Fruit fly (Drosophila melanogaster) whole organism, embryonic: ENCODE measurements around the gene CG5793.

Source experiments
- ATbp ChIP-seq: fragments of 200-800 bp; sonication (Bioruptor generic); optimal IDR thresholded peaks from 2 replicates; lab custom pipeline; 2017; ENCODE audit warnings: missing biosample characterization, mild to moderate bottlenecking, missing genetic modification characterization, missing genetic modification reagents
- Abd-B ChIP-seq: fragments of 200-800 bp; sonication (Bioruptor generic); optimal IDR thresholded peaks from 2 replicates; lab custom pipeline; 2018; ENCODE audit warnings: missing biosample characterization, mild to moderate bottlenecking, missing genetic modification characterization, moderate library complexity
- Ada2b ChIP-seq: fragments of 200-800 bp; sonication (Bioruptor generic); IDR thresholded peaks from 2 replicates; pipeline ENCODE4 v1.3.6; 2022; ENCODE audit warnings: missing biosample characterization, missing genetic modification characterization
- Aef1 ChIP-seq: fragments of 200-800 bp; sonication (Bioruptor generic); IDR thresholded peaks from 3 replicates; pipeline ENCODE4 v1.3.6; 2022; ENCODE audit warnings: missing biosample characterization, missing genetic modification characterization
- BEAF-32 ChIP-seq: fragments of 200-800 bp; sonication (Bioruptor generic); optimal IDR thresholded peaks from 3 replicates; lab custom pipeline; 2017; ENCODE audit warnings: missing biosample characterization, missing genetic modification characterization, mild to moderate bottlenecking, moderate library complexity, missing genetic modification reagents
- CG11504 ChIP-seq: fragments of 200-800 bp; sonication (Bioruptor generic); optimal IDR thresholded peaks from 3 replicates; lab custom pipeline; 2019; ENCODE audit warnings: missing biosample characterization, mild to moderate bottlenecking, missing genetic modification characterization, moderate library complexity
- CG13123 ChIP-seq: fragments of 200-800 bp; sonication (Bioruptor generic); optimal IDR thresholded peaks from 2 replicates; lab custom pipeline; 2016; ENCODE audit warnings: missing biosample characterization, missing genetic modification characterization
- CG13775 ChIP-seq: fragments of 200-800 bp; sonication (Bioruptor generic); optimal IDR thresholded peaks from 3 replicates; lab custom pipeline; 2017; ENCODE audit warnings: missing biosample characterization, mild to moderate bottlenecking, missing genetic modification characterization
- CG14710 ChIP-seq: fragments of 200-800 bp; sonication (Bioruptor generic); optimal IDR thresholded peaks from 3 replicates; lab custom pipeline; 2019; ENCODE audit warnings: missing biosample characterization, mild to moderate bottlenecking, missing genetic modification characterization, moderate library complexity
- CG15269 ChIP-seq: fragments of 200-800 bp; sonication (Bioruptor generic); optimal IDR thresholded peaks from 2 replicates; lab custom pipeline; 2018; ENCODE audit warnings: missing biosample characterization, mild to moderate bottlenecking, missing genetic modification characterization, moderate library complexity
- CG17385 ChIP-seq: fragments of 200-800 bp; sonication (Bioruptor generic); optimal IDR thresholded peaks from 3 replicates; lab custom pipeline; 2018; ENCODE audit warnings: missing biosample characterization, mild to moderate bottlenecking, missing genetic modification characterization
- CG2199 ChIP-seq: fragments of 200-800 bp; sonication (Bioruptor generic); IDR thresholded peaks from 3 replicates; pipeline ENCODE4 v1.3.6; 2022; ENCODE audit warnings: missing biosample characterization, missing genetic modification characterization
- CG2678 ChIP-seq: fragments of 200-800 bp; sonication (Bioruptor generic); optimal IDR thresholded peaks from 3 replicates; lab custom pipeline; 2019; ENCODE audit warnings: missing biosample characterization, mild to moderate bottlenecking, missing genetic modification characterization, moderate library complexity
- CG4328 ChIP-seq: fragments of 200-800 bp; sonication (Bioruptor generic); optimal IDR thresholded peaks from 3 replicates; lab custom pipeline; 2017; ENCODE audit warnings: missing biosample characterization, missing genetic modification reagents, missing genetic modification characterization
- CG6654 ChIP-seq: fragments of 200-800 bp; sonication (Bioruptor generic); optimal IDR thresholded peaks from 2 replicates; lab custom pipeline; 2017; ENCODE audit warnings: missing biosample characterization, mild to moderate bottlenecking, missing genetic modification characterization
- CG6689 ChIP-seq: fragments of 200-800 bp; sonication (Bioruptor generic); IDR thresholded peaks from 2 replicates; pipeline ENCODE4 v1.3.6; 2022; ENCODE audit warnings: missing biosample characterization, missing genetic modification characterization
- CG7839 ChIP-seq: fragments of 200-800 bp; sonication (Bioruptor generic); optimal IDR thresholded peaks from 3 replicates; lab custom pipeline; 2018; ENCODE audit warnings: missing biosample characterization, mild to moderate bottlenecking, missing genetic modification characterization, moderate library complexity
- CG8388 ChIP-seq: fragments of 200-800 bp; sonication (Bioruptor generic); optimal IDR thresholded peaks from 2 replicates; lab custom pipeline; 2019; ENCODE audit warnings: missing biosample characterization, mild to moderate bottlenecking, missing genetic modification characterization, moderate library complexity
- CG8478 ChIP-seq: fragments of >200 bp; optimal IDR thresholded peaks from 2 replicates; lab custom pipeline; 2018
- CG8944 ChIP-seq: fragments of 200-800 bp; sonication (Bioruptor generic); optimal IDR thresholded peaks from 3 replicates; lab custom pipeline; 2016; ENCODE audit warnings: missing biosample characterization, missing genetic modification characterization
- CG9215 ChIP-seq: fragments of 200-800 bp; sonication (Bioruptor generic); IDR thresholded peaks from 2 replicates; pipeline ENCODE4 v1.3.6; 2022; ENCODE audit warnings: missing biosample characterization, missing genetic modification characterization
- CkIIα-i1 ChIP-seq: fragments of 200-800 bp; sonication (Bioruptor generic); IDR thresholded peaks from 2 replicates; pipeline ENCODE4 v1.3.6; 2022; ENCODE audit warnings: missing biosample characterization, missing genetic modification characterization
- Dref ChIP-seq: fragments of 200-800 bp; sonication (Bioruptor generic); IDR thresholded peaks from 2 replicates; pipeline ENCODE4 v1.3.6; 2022; ENCODE audit warnings: missing biosample characterization, missing genetic modification characterization
- ERR ChIP-seq: fragments of 200-800 bp; sonication (Bioruptor generic); optimal IDR thresholded peaks from 2 replicates; lab custom pipeline; 2016; ENCODE audit warnings: missing biosample characterization, missing genetic modification characterization
- Ets97D ChIP-seq: fragments of 200-800 bp; sonication (Bioruptor generic); optimal IDR thresholded peaks from 3 replicates; lab custom pipeline; 2016; ENCODE audit warnings: missing biosample characterization, missing genetic modification characterization
- H15 ChIP-seq: fragments of 200-800 bp; sonication (Bioruptor generic); IDR thresholded peaks from 3 replicates; pipeline ENCODE4 v1.3.6; 2022; ENCODE audit warnings: missing biosample characterization, missing genetic modification characterization
- Hmr ChIP-seq: fragments of 200-800 bp; sonication (Bioruptor generic); optimal IDR thresholded peaks from 3 replicates; lab custom pipeline; 2017; ENCODE audit warnings: mild to moderate bottlenecking, missing biosample characterization, missing genetic modification reagents, missing genetic modification characterization
- Poxn ChIP-seq: fragments of 200-800 bp; sonication (Bioruptor generic); IDR thresholded peaks from 2 replicates; pipeline ENCODE4 v1.3.6; 2022; ENCODE audit warnings: missing biosample characterization, missing genetic modification characterization
- Sox102F ChIP-seq: fragments of 200-800 bp; sonication (Bioruptor generic); optimal IDR thresholded peaks from 2 replicates; lab custom pipeline; 2018; ENCODE audit warnings: missing biosample characterization, mild to moderate bottlenecking, missing genetic modification characterization, moderate library complexity
- Spps ChIP-seq: fragments of 200-800 bp; sonication (Bioruptor generic); optimal IDR thresholded peaks from 2 replicates; lab custom pipeline; 2018; ENCODE audit warnings: missing biosample characterization, mild to moderate bottlenecking, missing genetic modification characterization
- Ssrp ChIP-seq: fragments of 200-800 bp; sonication (Bioruptor generic); optimal IDR thresholded peaks from 2 replicates; lab custom pipeline; 2018; ENCODE audit warnings: missing biosample characterization, mild to moderate bottlenecking, missing genetic modification characterization, moderate library complexity
- Vsx1 ChIP-seq: fragments of 200-800 bp; sonication (Bioruptor generic); optimal IDR thresholded peaks from 2 replicates; lab custom pipeline; 2017; ENCODE audit warnings: missing biosample characterization, mild to moderate bottlenecking, missing genetic modification characterization, missing genetic modification reagents
- ab ChIP-seq: fragments of 200-800 bp; sonication (Bioruptor generic); optimal IDR thresholded peaks from 2 replicates; lab custom pipeline; 2016; ENCODE audit warnings: missing biosample characterization, missing genetic modification characterization
- abd-A ChIP-seq: fragments of 200-800 bp; sonication (Bioruptor generic); optimal IDR thresholded peaks from 3 replicates; lab custom pipeline; 2019; ENCODE audit warnings: missing biosample characterization, mild to moderate bottlenecking, missing genetic modification characterization, moderate library complexity
- ash1 ChIP-seq: fragments of 200-800 bp; sonication (Bioruptor generic); optimal IDR thresholded peaks from 2 replicates; lab custom pipeline; 2018; ENCODE audit warnings: missing biosample characterization, mild to moderate bottlenecking, missing genetic modification characterization
- az2 ChIP-seq: fragments of 200-800 bp; sonication (Bioruptor generic); optimal IDR thresholded peaks from 3 replicates; lab custom pipeline; 2016; ENCODE audit warnings: missing biosample characterization, missing genetic modification characterization
- cato ChIP-seq: fragments of 200-800 bp; sonication (Bioruptor generic); optimal IDR thresholded peaks from 2 replicates; lab custom pipeline; 2016; ENCODE audit warnings: missing biosample characterization, missing genetic modification characterization, borderline replicate concordance
- chm ChIP-seq: fragments of 200-800 bp; sonication (Bioruptor generic); IDR thresholded peaks from 2 replicates; pipeline ENCODE4 v1.3.6; 2022; ENCODE audit warnings: missing biosample characterization, missing genetic modification characterization
- dm ChIP-seq: fragments of 200-800 bp; sonication (Bioruptor generic); optimal IDR thresholded peaks from 3 replicates; lab custom pipeline; 2016; ENCODE audit warnings: missing biosample characterization, missing genetic modification characterization
- emc ChIP-seq: fragments of 200-800 bp; sonication (Bioruptor generic); optimal IDR thresholded peaks from 2 replicates; lab custom pipeline; 2016; ENCODE audit warnings: missing biosample characterization, missing genetic modification characterization
- hbn ChIP-seq: fragments of 200-800 bp; sonication (Bioruptor generic); IDR thresholded peaks from 2 replicates; pipeline ENCODE4 v1.3.6; 2022; ENCODE audit warnings: missing biosample characterization, missing genetic modification characterization; ENCODE audit not compliant: partially characterized antibody
- kah ChIP-seq: fragments of 200-800 bp; sonication (Bioruptor generic); optimal IDR thresholded peaks from 2 replicates; lab custom pipeline; 2018; ENCODE audit warnings: missing biosample characterization, mild to moderate bottlenecking, missing genetic modification characterization
- pho ChIP-seq: fragments of 200-800 bp; sonication (Bioruptor generic); optimal IDR thresholded peaks from 2 replicates; lab custom pipeline; 2016; ENCODE audit warnings: missing biosample characterization, missing genetic modification characterization
- repo ChIP-seq: fragments of 200-800 bp; sonication (Bioruptor generic); optimal IDR thresholded peaks from 2 replicates; lab custom pipeline; 2016; ENCODE audit warnings: missing biosample characterization, missing genetic modification characterization
- sim ChIP-seq: fragments of 200-800 bp; sonication (Bioruptor generic); IDR thresholded peaks from 2 replicates; pipeline ENCODE4 v1.3.6; 2022; ENCODE audit warnings: missing biosample characterization, missing genetic modification characterization
- sob ChIP-seq: fragments of 200-800 bp; sonication (Bioruptor generic); IDR thresholded peaks from 2 replicates; pipeline ENCODE4 v1.3.6; 2022; ENCODE audit warnings: missing biosample characterization, missing genetic modification characterization
- toy ChIP-seq: fragments of 200-800 bp; sonication (Bioruptor generic); IDR thresholded peaks from 2 replicates; pipeline ENCODE4 v1.3.6; 2022; ENCODE audit warnings: missing biosample characterization, missing genetic modification characterization
- usp ChIP-seq: fragments of >200 bp; optimal IDR thresholded peaks from 2 replicates; lab custom pipeline; 2017; ENCODE audit warnings: missing biosample characterization, missing genetic modification characterization
- vnd ChIP-seq: fragments of 200-800 bp; sonication (Bioruptor generic); IDR thresholded peaks from 3 replicates; pipeline ENCODE4 v1.3.6; 2022; ENCODE audit warnings: missing biosample characterization, missing genetic modification characterization; ENCODE audit not compliant: partially characterized antibody
- wor ChIP-seq: fragments of 200-800 bp; sonication (Bioruptor generic); IDR thresholded peaks from 2 replicates; pipeline ENCODE4 v1.3.6; 2022; ENCODE audit warnings: missing biosample characterization, missing genetic modification characterization
- zf30C ChIP-seq: fragments of 200-800 bp; sonication (Bioruptor generic); optimal IDR thresholded peaks from 3 replicates; lab custom pipeline; 2018; ENCODE audit warnings: missing biosample characterization, mild to moderate bottlenecking, missing genetic modification characterization

Gene CG5793

dm6 chr3R:21127352-21127985, at the start of gene CG5793, which contains the start of gene slmb (continued):
- 0 out of 3 replicates have a peak, but pooled peaks have one; percentile 53 for TF ChIP-seq vnd (GFP tag; lab: Robert Waterston, UW)
- TF ChIP-seq toy (GFP tag; lab: Robert Waterston, UW) = no peak
- TF ChIP-seq sob (GFP tag; lab: Robert Waterston, UW) = peak; percentile 67
- TF ChIP-seq ERR (GFP tag; lab: Kevin White, UChicago) = peak; percentile 91
- TF ChIP-seq kah = peak; percentile 91
- TF ChIP-seq CG14710 (tag; lab: Kevin White, UChicago) = peak; percentile 66
- TF ChIP-seq CG6689 (GFP tag; lab: Robert Waterston, UW) = no peak
- peak; percentile 77 for TF ChIP-seq Dref (GFP tag; lab: Robert Waterston, UW)
- TF ChIP-seq CG7839 (tag; lab: Kevin White, UChicago) = no peak
- no peak for TF ChIP-seq ash1 (GFP tag; lab: Kevin White, UChicago)
- no peak for TF ChIP-seq H15 (GFP tag; lab: Robert Waterston, UW)
- peak; percentile 65 for TF ChIP-seq dm
- no peak for TF ChIP-seq CG15269 (tag; lab: Kevin White, UChicago)
- no peak for TF ChIP-seq CG6654 (GFP tag; lab: Kevin White, UChicago)
- no peak for TF ChIP-seq CkIIα-i1 (GFP tag; lab: Robert Waterston, UW)
- no peak for TF ChIP-seq CG13123
- TF ChIP-seq CG8944 (GFP tag; lab: Kevin White, UChicago) = peak; percentile 54
- no peak for TF ChIP-seq CG2678 (tag; lab: Kevin White, UChicago)
- TF ChIP-seq CG8478 = no peak
- TF ChIP-seq wor = no peak
- no peak for TF ChIP-seq Vsx1 (GFP tag; lab: Kevin White, UChicago)
- TF ChIP-seq CG8388 (GFP tag; lab: Kevin White, UChicago) = no peak
- TF ChIP-seq CG11504 (tag; lab: Kevin White, UChicago) = no peak
- TF ChIP-seq ATbp (GFP tag; lab: Kevin White, UChicago) = no peak
- no peak for TF ChIP-seq CG17385 (GFP tag; lab: Kevin White, UChicago)
- TF ChIP-seq Spps (tag; lab: Kevin White, UChicago) = no peak
- TF ChIP-seq CG4328 (GFP tag; lab: Kevin White, UChicago) = peak; percentile 33
- TF ChIP-seq Ets97D (GFP tag; lab: Kevin White, UChicago) = peak; percentile 76
- TF ChIP-seq Ssrp (tag; lab: Kevin White, UChicago) = no peak
- TF ChIP-seq Sox102F = no peak
- TF ChIP-seq repo = no peak
- TF ChIP-seq Abd-B (GFP tag; lab: Kevin White, UChicago) = peak; percentile 12
- TF ChIP-seq cato = no peak
- TF ChIP-seq usp (GFP tag; lab: Kevin White, UChicago) = no peak
- TF ChIP-seq Ada2b (GFP tag; lab: Robert Waterston, UW) = no peak
- peak; percentile 18 for TF ChIP-seq CG13775 (GFP tag; lab: Kevin White, UChicago)
- TF ChIP-seq sim (GFP tag; lab: Robert Waterston, UW) = no peak
- TF ChIP-seq pho (GFP tag; lab: Kevin White, UChicago) = peak; percentile 72
- TF ChIP-seq ab = peak; percentile 1
- TF ChIP-seq Aef1 = no peak
- no peak for TF ChIP-seq chm (GFP tag; lab: Robert Waterston, UW)
- TF ChIP-seq Hmr (GFP tag; lab: Kevin White, UChicago) = no peak
- TF ChIP-seq zf30C (GFP tag; lab: Kevin White, UChicago) = no peak
- no peak for TF ChIP-seq Poxn
- TF ChIP-seq emc (GFP tag; lab: Kevin White, UChicago) = no peak
- TF ChIP-seq az2 (GFP tag; lab: Kevin White, UChicago) = peak; percentile 31
- no peak for TF ChIP-seq CG2199 (GFP tag; lab: Robert Waterston, UW)
- no peak for TF ChIP-seq abd-A (tag; lab: Kevin White, UChicago)
- TF ChIP-seq CG9215 (GFP tag; lab: Robert Waterston, UW) = no peak; the same call in 1 of the 2 replicates
- TF ChIP-seq BEAF-32 = peak; percentile 83
- TF ChIP-seq hbn (GFP tag; lab: Robert Waterston, UW) = 0 out of 2 replicates have a peak, but pooled peaks have one; percentile 46
